Fruit fly (Drosophila melanogaster) whole organism, prepupa: ENCODE results near the gene CG45486.

ENCODE experiments used
- CG10669 ChIP-seq: fragments of 200-800 bp; sonication (Bioruptor generic); optimal IDR thresholded peaks from 3 replicates; lab custom pipeline; 2018; ENCODE audit warnings: missing biosample characterization, mild to moderate bottlenecking, missing genetic modification characterization, moderate library complexity
- Eip93F ChIP-seq: fragments of 200-800 bp; sonication (Bioruptor generic); optimal IDR thresholded peaks from 2 replicates; lab custom pipeline; 2016; ENCODE audit warnings: missing biosample characterization, mild to moderate bottlenecking, missing genetic modification characterization

DNA sequence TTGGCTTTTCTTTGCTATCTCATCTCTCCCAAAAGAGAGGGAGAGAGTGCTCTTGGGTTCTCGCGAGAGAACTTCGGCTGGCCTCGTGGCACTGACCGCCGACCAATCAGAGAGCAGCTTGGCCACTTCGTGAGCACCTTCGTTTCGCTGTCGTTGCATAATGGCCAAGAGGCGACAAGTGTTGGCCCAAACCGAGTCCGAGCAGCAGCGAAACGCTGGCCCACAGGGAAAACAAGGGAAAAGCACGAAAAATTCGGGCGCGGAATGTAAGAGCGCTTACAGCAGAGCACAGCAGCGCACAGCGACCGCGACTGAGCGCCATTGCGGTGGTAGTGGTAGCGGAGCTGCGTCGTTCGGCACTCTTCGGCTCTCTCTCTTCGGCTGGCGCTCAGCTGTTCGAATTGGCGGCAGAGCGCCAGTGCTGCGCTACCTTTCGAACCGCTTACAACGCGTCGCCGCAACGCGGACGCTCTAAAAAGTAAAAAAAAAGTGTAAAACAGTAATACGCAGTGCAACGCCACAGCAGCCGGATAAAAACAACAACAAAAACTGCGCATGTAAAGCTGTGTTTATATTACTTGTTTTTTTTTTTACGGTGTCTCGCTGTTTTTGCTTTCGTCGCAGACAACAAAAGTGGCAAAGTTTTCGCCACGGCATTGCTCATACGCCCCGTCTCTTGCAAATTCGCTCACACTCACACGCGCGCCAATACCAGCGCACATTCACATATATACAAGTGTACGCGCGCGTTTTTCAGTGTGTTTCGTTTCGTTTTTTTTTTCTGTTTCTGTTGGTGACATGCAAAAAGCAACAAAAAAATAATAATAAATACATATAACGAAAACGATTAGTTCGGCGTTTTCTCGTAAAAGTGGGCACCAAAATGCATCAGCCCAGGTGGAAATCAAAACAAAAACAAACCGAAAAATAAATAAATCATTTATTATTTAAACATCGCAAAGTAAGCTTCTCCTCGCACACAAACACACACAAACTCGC lies 22.7 kb downstream of the CG45486 start:
- peak; percentile 24 for TF ChIP-seq CG10669 (GFP tag; lab: Kevin White, UChicago)
- TF ChIP-seq Eip93F (GFP tag; lab: Kevin White, UChicago), result peak; percentile 40
